Fruit fly (Drosophila melanogaster): ENCODE data around the gene AhcyL1.

AhcyL1 gene

dm6 chr3L:2820930-2821505 lies 48.9 kb upstream of the AhcyL1 start (continued):
- TF ChIP-seq cyc (GFP tag; optimal IDR thresholded peaks at IDR 0.05) (no peak), acj6 (GFP tag; optimal IDR thresholded peaks at IDR 0.05) (no peak), Blimp-1 (GFP tag; optimal IDR thresholded peaks at IDR 0.05) (peak; percentile 23), CG3032 (tag; optimal IDR thresholded peaks at IDR 0.05) (peak; percentile 83), Eip75B (GFP tag; optimal IDR thresholded peaks at IDR 0.05) (peak; percentile 53), CG8119 (GFP tag; IDR thresholded peaks at IDR 0.05) (peak; percentile 91), CG6792 (GFP tag; optimal IDR thresholded peaks at IDR 0.05) (no peak), CG7368 (GFP tag; optimal IDR thresholded peaks at IDR 0.05) (peak; percentile 47), CG31627 (GFP tag; optimal IDR thresholded peaks at IDR 0.05) (no peak), dsx (GFP tag; optimal IDR thresholded peaks at IDR 0.05; ENCODE audit: poor library complexity, severe bottlenecking) (peak; percentile 92), CG6163 (GFP tag; IDR thresholded peaks at IDR 0.05) (peak; percentile 96), achi (GFP tag; optimal IDR thresholded peaks at IDR 0.05) (peak; percentile 74), fd59A (GFP tag; optimal IDR thresholded peaks at IDR 0.05) (peak; percentile 64), Ets21C (GFP tag; optimal IDR thresholded peaks at IDR 0.05) (no peak)

dm6 chr3L:2820275-2820674 lies 48.1 kb upstream of the AhcyL1 start:
- TF ChIP-seq Sox102F (GFP tag; optimal IDR thresholded peaks at IDR 0.05) (peak; percentile 2), CG11902 (GFP tag; optimal IDR thresholded peaks at IDR 0.05) (no peak), OdsH (GFP tag; optimal IDR thresholded peaks at IDR 0.05) (no peak), esn (GFP tag; optimal IDR thresholded peaks at IDR 0.05) (peak; percentile 31), svp (GFP tag) (peak; percentile 45), Eip78C (GFP tag) (peak; percentile 37), vri (GFP tag; optimal IDR thresholded peaks at IDR 0.05) (peak; percentile 47)

- no peak for TF ChIP-seq lz (GFP tag; optimal IDR thresholded peaks at IDR 0.05)
- TF ChIP-seq CG3919 (GFP tag; optimal IDR thresholded peaks at IDR 0.05) = no peak
- peak; percentile 49 for TF ChIP-seq svp (GFP tag)
- no peak for TF ChIP-seq CG3032 (tag; optimal IDR thresholded peaks at IDR 0.05)
Measured at dm6 chr3L:2819687-2820086, 47.6 kb upstream of the AhcyL1 start.

- no peak for TF ChIP-seq pdm3 (GFP tag; optimal IDR thresholded peaks at IDR 0.05)
- TF ChIP-seq dac (GFP tag; optimal IDR thresholded peaks at IDR 0.05) = no peak
- TF ChIP-seq spab (GFP tag; optimal IDR thresholded peaks at IDR 0.05) = no peak
- peak; percentile 6 for TF ChIP-seq esn (GFP tag; optimal IDR thresholded peaks at IDR 0.05)
- no peak for TF ChIP-seq Hr38 (GFP tag; optimal IDR thresholded peaks at IDR 0.05)
- no peak for TF ChIP-seq Ets96B (tag; optimal IDR thresholded peaks at IDR 0.05)
- no peak for TF ChIP-seq topi (GFP tag; optimal IDR thresholded peaks at IDR 0.05)
- peak; percentile 93 for TF ChIP-seq dsx (GFP tag; optimal IDR thresholded peaks at IDR 0.05; ENCODE audit: poor library complexity, severe bottlenecking)
- no peak for TF ChIP-seq Sox15 (GFP tag; optimal IDR thresholded peaks at IDR 0.05)
- TF ChIP-seq CG15336 (GFP tag; IDR thresholded peaks at IDR 0.05) = no peak
- TF ChIP-seq Ets21C (GFP tag; optimal IDR thresholded peaks at IDR 0.05) = no peak
- TF ChIP-seq CG6276 (GFP tag; optimal IDR thresholded peaks at IDR 0.05) = no peak
- TF ChIP-seq OdsH (GFP tag; optimal IDR thresholded peaks at IDR 0.05) = no peak
- no peak for TF ChIP-seq CG3919 (GFP tag; optimal IDR thresholded peaks at IDR 0.05)
- TF ChIP-seq lz (GFP tag; optimal IDR thresholded peaks at IDR 0.05) = no peak
- TF ChIP-seq Smox (GFP tag; optimal IDR thresholded peaks at IDR 0.05) = no peak
- no peak for TF ChIP-seq Eip93F (GFP tag; optimal IDR thresholded peaks at IDR 0.05)
- TF ChIP-seq Gug (GFP tag; IDR thresholded peaks at IDR 0.05) = no peak
- no peak for TF ChIP-seq CG10631 (GFP tag; optimal IDR thresholded peaks at IDR 0.05)
- TF ChIP-seq eg (GFP tag; IDR thresholded peaks at IDR 0.05) = no peak
- TF ChIP-seq CG11762 (GFP tag; optimal IDR thresholded peaks at IDR 0.05; ENCODE audit: insufficient read depth) = no peak
- no peak for TF ChIP-seq CG16779 (tag; optimal IDR thresholded peaks at IDR 0.05)
- no peak for TF ChIP-seq net (GFP tag; optimal IDR thresholded peaks at IDR 0.05)
- TF ChIP-seq CG32006 (GFP tag; optimal IDR thresholded peaks at IDR 0.05) = peak; percentile 27
Measured at dm6 chr3L:2818784-2819183, 46.7 kb upstream of the AhcyL1 start.

Data from whole organism, prepupa.